Worm (Caenorhabditis elegans) whole organism, L4 larva: ENCODE measurements around the gene snf-11.
A peak's percentile ranks its signal among the peaks of the same experiment; 100 is the strongest.

Source experiments
- D1046.2 ChIP-seq: fragments of 200-800 bp; sonication (Bioruptor generic); IDR thresholded peaks from 2 replicates; pipeline ENCODE4 v1.3.6; 2022; ENCODE audit warnings: missing genetic modification characterization, missing compliant biosample characterization
- F10B5.3 ChIP-seq: sonication (generic microtip); optimal IDR thresholded peaks from 2 replicates; lab custom pipeline; 2016; ENCODE audit warnings: mild to moderate bottlenecking, missing genetic modification characterization, missing compliant biosample characterization
- F44E2.7 ChIP-seq: fragments of 200-800 bp; sonication (Bioruptor generic); IDR thresholded peaks from 2 replicates; pipeline ENCODE4 v2.1.2; 2022; ENCODE audit warnings: missing genetic modification characterization, missing compliant biosample characterization
- R02D3.7 ChIP-seq: fragments of 150-350 bp; sonication (generic microtip); optimal IDR thresholded peaks from 3 replicates; lab custom pipeline; 2014; ENCODE audit warnings: missing biosample characterization, missing genetic modification characterization
- Y105C5A.15 ChIP-seq: fragments of 200-800 bp; sonication (Bioruptor generic); IDR thresholded peaks from 2 replicates; pipeline ENCODE4 v1.3.6; 2022; ENCODE audit warnings: missing genetic modification characterization, missing compliant biosample characterization
- ZK337.2 ChIP-seq: fragments of 200-800 bp; sonication (Bioruptor generic); IDR thresholded peaks from 2 replicates; pipeline ENCODE4 v1.3.6; 2022; ENCODE audit warnings: missing genetic modification reagents, missing genetic modification characterization, missing compliant biosample characterization
- aha-1 ChIP-seq: fragments of 150-350 bp; peaks from one replicate; lab custom pipeline; 2014; ENCODE audit warnings: missing biosample characterization, missing genetic modification characterization
- ama-1 ChIP-seq: fragments of 150-350 bp; optimal IDR thresholded peaks from 2 replicates; lab custom pipeline; 2014; ENCODE audit warnings: inconsistent platforms, mixed read lengths
- attf-4 ChIP-seq: sonication (generic microtip); optimal IDR thresholded peaks from 3 replicates; lab custom pipeline; 2017; ENCODE audit warnings: missing biosample characterization, missing genetic modification characterization
- ceh-32 ChIP-seq: sonication (generic microtip); optimal IDR thresholded peaks from 2 replicates; lab custom pipeline; 2016; ENCODE audit warnings: mild to moderate bottlenecking, missing genetic modification characterization, missing compliant biosample characterization; ENCODE audit not compliant: poor library complexity
- ceh-44 ChIP-seq: fragments of 200-800 bp; sonication (Bioruptor generic); IDR thresholded peaks from 2 replicates; pipeline ENCODE4 v1.3.6; 2022; ENCODE audit warnings: missing genetic modification reagents, missing genetic modification characterization, missing compliant biosample characterization
- ces-1 ChIP-seq: fragments of 150-350 bp; sonication (generic microtip); optimal IDR thresholded peaks from 4 replicates; lab custom pipeline; 2014; ENCODE audit warnings: missing biosample characterization, missing genetic modification reagents, missing genetic modification characterization
- cey-2 ChIP-seq: sonication (generic microtip); optimal IDR thresholded peaks from 3 replicates; lab custom pipeline; 2017; ENCODE audit warnings: missing genetic modification characterization, mild to moderate bottlenecking, missing compliant biosample characterization, antibody characterized with exemption, borderline replicate concordance; ENCODE audit not compliant: insufficient read depth
- daf-12 ChIP-seq: fragments of 150-350 bp; optimal IDR thresholded peaks from 2 replicates; lab custom pipeline; 2014; ENCODE audit warnings: missing biosample characterization, missing genetic modification reagents, missing genetic modification characterization
- dmd-8 ChIP-seq: fragments of 200-800 bp; sonication (Bioruptor generic); IDR thresholded peaks from 2 replicates; pipeline ENCODE4 v1.3.6; 2022; ENCODE audit warnings: missing genetic modification characterization, missing compliant biosample characterization
- dmd-9 ChIP-seq: fragments of 200-800 bp; sonication (Bioruptor generic); IDR thresholded peaks from 2 replicates; pipeline ENCODE4 v1.3.6; 2022; ENCODE audit warnings: missing genetic modification reagents, missing genetic modification characterization, missing compliant biosample characterization
- egl-43 ChIP-seq: fragments of 200-800 bp; sonication (Bioruptor generic); IDR thresholded peaks from 2 replicates; pipeline ENCODE4 v1.3.6; 2022; ENCODE audit warnings: missing genetic modification reagents, missing genetic modification characterization, missing compliant biosample characterization
- hif-1 ChIP-seq, 2 experiments: sonication (generic microtip); optimal IDR thresholded peaks; 2 replicates each; lab custom pipeline; 2016 to 2017; ENCODE audit warnings: missing compliant biosample characterization in 2 of 2, missing genetic modification characterization in 2 of 2, missing genetic modification reagents in 2 of 2, missing genotype in 2 of 2, mild to moderate bottlenecking in 1 of 2
- hmg-1.1 ChIP-seq: fragments of 200-800 bp; sonication (Bioruptor generic); IDR thresholded peaks from 2 replicates; pipeline ENCODE4 v1.3.6; 2022; ENCODE audit warnings: missing genetic modification reagents, missing genetic modification characterization, missing compliant biosample characterization
- jun-1 ChIP-seq: fragments of 150-350 bp; optimal IDR thresholded peaks from 2 replicates; lab custom pipeline; 2014; ENCODE audit warnings: missing biosample characterization, missing genetic modification reagents, missing genetic modification characterization
- lin-13 ChIP-seq: fragments of 150-350 bp; optimal IDR thresholded peaks from 2 replicates; lab custom pipeline; 2014; ENCODE audit warnings: missing biosample characterization, missing genetic modification reagents, missing genetic modification characterization
- mdt-29 ChIP-seq: fragments of 200-800 bp; sonication (Bioruptor generic); IDR thresholded peaks from 2 replicates; pipeline ENCODE4 v1.3.6; 2022; ENCODE audit warnings: missing genetic modification reagents, missing genetic modification characterization, missing compliant biosample characterization
- mes-2 ChIP-seq: sonication (generic microtip); optimal IDR thresholded peaks from 2 replicates; lab custom pipeline; 2016; ENCODE audit warnings: missing genotype, mild to moderate bottlenecking, missing genetic modification characterization, missing compliant biosample characterization; ENCODE audit not compliant: poor library complexity, severe bottlenecking
- nhr-10 ChIP-seq: fragments of 150-350 bp; optimal IDR thresholded peaks from 2 replicates; lab custom pipeline; 2014; ENCODE audit warnings: missing biosample characterization, missing genetic modification characterization
- nhr-11 ChIP-seq: fragments of 150-350 bp; optimal IDR thresholded peaks from 2 replicates; lab custom pipeline; 2014; ENCODE audit warnings: missing biosample characterization, missing genetic modification characterization
- nhr-111 ChIP-seq: fragments of 200-800 bp; sonication (Bioruptor generic); optimal IDR thresholded peaks from 2 replicates; lab custom pipeline; 2018; ENCODE audit warnings: mild to moderate bottlenecking, missing genetic modification characterization, missing compliant biosample characterization
- nhr-25 ChIP-seq: sonication (generic microtip); optimal IDR thresholded peaks from 2 replicates; lab custom pipeline; 2017; ENCODE audit warnings: missing genetic modification characterization, mild to moderate bottlenecking, missing compliant biosample characterization, antibody characterized with exemption, moderate library complexity, borderline replicate concordance; ENCODE audit not compliant: insufficient read depth
- nhr-28 ChIP-seq: fragments of 150-350 bp; optimal IDR thresholded peaks from 2 replicates; lab custom pipeline; 2014; ENCODE audit warnings: missing biosample characterization, missing genetic modification characterization
- nhr-41 ChIP-seq: fragments of 200-800 bp; sonication (Bioruptor generic); IDR thresholded peaks from 2 replicates; pipeline ENCODE4 v1.3.6; 2022; ENCODE audit warnings: missing genetic modification reagents, missing genetic modification characterization, missing compliant biosample characterization
- nhr-76 ChIP-seq: fragments of 150-350 bp; optimal IDR thresholded peaks from 2 replicates; lab custom pipeline; 2014; ENCODE audit warnings: missing biosample characterization, missing genetic modification characterization
- rbr-2 ChIP-seq: sonication (generic microtip); optimal IDR thresholded peaks from 2 replicates; lab custom pipeline; 2016; ENCODE audit warnings: missing genotype, missing genetic modification characterization, missing compliant biosample characterization
- snpc-1.2 ChIP-seq: fragments of 200-800 bp; sonication (Bioruptor generic); IDR thresholded peaks from 2 replicates; pipeline ENCODE4 v1.3.6; 2022; ENCODE audit warnings: missing genetic modification reagents, missing genetic modification characterization, missing compliant biosample characterization
- snpc-4 ChIP-seq: fragments of 150-350 bp; optimal IDR thresholded peaks from 2 replicates; lab custom pipeline; 2014; ENCODE audit warnings: missing biosample characterization, missing genetic modification characterization
- spr-1 ChIP-seq: sonication (generic microtip); optimal IDR thresholded peaks from 2 replicates; lab custom pipeline; 2016; ENCODE audit warnings: mild to moderate bottlenecking, missing genetic modification characterization, missing compliant biosample characterization
- spr-3 ChIP-seq: fragments of 200-800 bp; sonication (Bioruptor generic); optimal IDR thresholded peaks from 2 replicates; lab custom pipeline; 2018; ENCODE audit warnings: mild to moderate bottlenecking, missing genetic modification characterization, missing compliant biosample characterization
- tag-97 ChIP-seq: fragments of 200-800 bp; sonication (Bioruptor generic); IDR thresholded peaks from 2 replicates; pipeline ENCODE4 v1.3.6; 2022; ENCODE audit warnings: missing genetic modification characterization, missing compliant biosample characterization
- unc-62 ChIP-seq, 3 experiments: fragments of 150-350 bp in 1 of 3; sonication (generic microtip); optimal IDR thresholded peaks in 2 of 3; peaks in 1 of 3; 1 replicate in 1 of 3; 2 replicates in 2 of 3; lab custom pipeline; 2014 to 2017; ENCODE audit warnings: missing biosample characterization in 3 of 3, missing genetic modification characterization in 3 of 3, missing genetic modification reagents in 3 of 3, missing genotype in 1 of 3
- zag-1 ChIP-seq: fragments of 150-350 bp; optimal IDR thresholded peaks from 2 replicates; lab custom pipeline; 2014; ENCODE audit warnings: missing biosample characterization, missing genetic modification characterization
- ztf-11 ChIP-seq: fragments of 150-350 bp; optimal IDR thresholded peaks from 2 replicates; lab custom pipeline; 2014; ENCODE audit warnings: missing biosample characterization, missing genetic modification characterization
- ztf-7 ChIP-seq: fragments of 150-350 bp; optimal IDR thresholded peaks from 2 replicates; lab custom pipeline; 2014; ENCODE audit warnings: missing biosample characterization, missing genetic modification characterization

The snf-11 gene

ce11 chrV:11314025-11314880 lies 6.0 kb upstream of the snf-11 start (continued):
- peak; percentile 99 for TF ChIP-seq nhr-41 (GFP tag; lab: Robert Waterston, UW)
- TF ChIP-seq ZK337.2 (GFP tag; lab: Robert Waterston, UW), result peak; percentile 95
- TF ChIP-seq ztf-11 (tag; lab: Kevin White, UChicago), result no peak
- peak; percentile 92 for TF ChIP-seq mdt-29
- peak; percentile 8 for TF ChIP-seq zag-1 (tag; lab: Kevin White, UChicago)
- no peak for TF ChIP-seq snpc-4 (tag; lab: Kevin White, UChicago)
- TF ChIP-seq dmd-8 (GFP tag; lab: Robert Waterston, UW), result peak; percentile 100
- peak; percentile 87 for TF ChIP-seq cey-2 (tag; lab: Kevin White, UChicago)
- peak; percentile 93 for TF ChIP-seq hmg-1.1 (GFP tag; lab: Robert Waterston, UW)
- peak; percentile 100 for TF ChIP-seq egl-43 (GFP tag; lab: Robert Waterston, UW)
- TF ChIP-seq daf-12 (tag; lab: Kevin White, UChicago), result no peak
- peak; percentile 77 for TF ChIP-seq attf-4 (tag; lab: Kevin White, UChicago)
- TF ChIP-seq nhr-111 (GFP tag; lab: Kevin White, UChicago), result peak; percentile 98
- TF ChIP-seq hif-1 (tag; optimal IDR thresholded peaks at IDR 0.05; lab: Kevin White, UChicago), result peak in 1 of 2 experiments; percentile 82
- TF ChIP-seq F44E2.7 (GFP tag; lab: Robert Waterston, UW), result peak; percentile 99
- peak; percentile 87 for TF ChIP-seq ztf-7
- TF ChIP-seq nhr-28 (tag; lab: Kevin White, UChicago), result peak; percentile 78
- peak; percentile 76 for TF ChIP-seq nhr-10 (tag; lab: Kevin White, UChicago)
- TF ChIP-seq unc-62 (GFP tag; optimal IDR thresholded peaks at IDR 0.05 in 1 of 2; lab: Kevin White, UChicago), result peak in 1 of 2 experiments; percentile 84
- peak; percentile 65 for TF ChIP-seq unc-62 (tag; optimal IDR thresholded peaks at IDR 0.05; lab: Kevin White, UChicago)
- TF ChIP-seq ces-1 (GFP tag; lab: Kevin White, UChicago), result no peak
- TF ChIP-seq F10B5.3 (tag; lab: Kevin White, UChicago), result peak; percentile 88
- peak; percentile 87 for TF ChIP-seq lin-13
- TF ChIP-seq nhr-11, result peak; percentile 57
- TF ChIP-seq jun-1 (tag; lab: Kevin White, UChicago), result peak; percentile 86
- TF ChIP-seq Y105C5A.15 (GFP tag; lab: Robert Waterston, UW), result peak; percentile 100
- TF ChIP-seq ceh-32 (tag; lab: Kevin White, UChicago), result peak; percentile 54
- peak; percentile 97 for TF ChIP-seq D1046.2 (GFP tag; lab: Robert Waterston, UW)
- TF ChIP-seq ceh-44 (GFP tag; lab: Robert Waterston, UW), result peak; percentile 98
- TF ChIP-seq snpc-1.2 (GFP tag; lab: Robert Waterston, UW), result peak; percentile 96
- peak; percentile 95 for TF ChIP-seq spr-3 (GFP tag; lab: Kevin White, UChicago)
- TF ChIP-seq rbr-2 (tag; lab: Kevin White, UChicago), result peak; percentile 90
- TF ChIP-seq dmd-9 (GFP tag; lab: Robert Waterston, UW), result peak; percentile 96
- peak; percentile 88 for TF ChIP-seq spr-1 (tag; lab: Kevin White, UChicago)
- TF ChIP-seq nhr-25 (tag; lab: Kevin White, UChicago), result peak; percentile 79
- no peak for TF ChIP-seq nhr-76 (tag; lab: Kevin White, UChicago)
- TF ChIP-seq R02D3.7 (tag; lab: Kevin White, UChicago), result peak; percentile 45
- TF ChIP-seq aha-1, result peak; percentile 93
- 0 out of 2 replicates have a peak, but pooled peaks have one; percentile 85 for TF ChIP-seq tag-97 (GFP tag; lab: Robert Waterston, UW)
- TF ChIP-seq ama-1 (lab: Kevin White, UChicago), result peak; percentile 11
- peak; percentile 93 for TF ChIP-seq mes-2 (tag; lab: Kevin White, UChicago)
- TF ChIP-seq, all 104 proteins: peak for 86
